Worm (Caenorhabditis elegans): ENCODE data around the gene mrps-11.
A peak's percentile ranks its signal among the peaks of the same experiment; 100 is the strongest.
"Not testable (repeated sequence)": the region's sequence is repeated elsewhere in the genome, so short reads cannot be mapped to it uniquely, and the experiment has no call there.

DNA sequence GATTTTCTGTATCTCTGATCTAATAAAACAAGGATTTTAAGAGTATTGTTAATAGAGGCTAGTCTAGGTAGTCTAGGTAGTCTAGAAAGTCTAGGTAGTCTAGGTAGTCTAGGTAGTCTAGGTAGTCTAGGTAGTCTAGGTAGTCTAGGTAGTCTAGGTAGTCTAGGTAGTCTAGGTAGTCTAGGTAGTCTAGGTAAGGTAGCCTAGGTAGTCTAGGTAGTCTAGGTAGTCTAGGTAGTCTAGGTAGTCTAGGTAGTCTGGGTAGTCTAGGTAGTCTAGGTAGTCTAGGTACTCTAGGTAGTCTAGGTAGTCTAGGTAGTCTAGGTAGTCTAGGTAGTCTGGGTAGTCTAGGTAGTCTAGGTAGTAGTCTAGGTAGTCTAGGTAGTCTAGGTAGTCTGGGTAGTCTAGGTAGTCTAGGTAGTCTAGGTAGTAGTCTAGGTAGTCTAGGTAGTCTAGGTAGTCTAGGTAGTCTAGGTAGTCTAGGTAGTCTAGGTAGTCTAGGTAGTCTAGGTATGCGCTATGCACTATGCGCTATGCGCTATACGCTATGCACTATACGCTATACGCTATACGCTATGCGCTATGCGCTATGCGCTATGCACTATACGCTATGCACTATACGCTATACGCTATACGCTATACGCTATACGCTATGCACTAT lies 15.6 kb upstream of the mrps-11 start:
- TF ChIP-seq ets-4 (GFP tag; optimal IDR thresholded peaks at IDR 0.05) (peak; percentile 2), chd-7 (tag; optimal IDR thresholded peaks at IDR 0.05) (peak; percentile 69)
- not testable (repeated sequence) for TF ChIP-seq snpc-1.3 (tag; optimal IDR thresholded peaks at IDR 0.05; ENCODE audit: insufficient read depth); rpc-1 (optimal IDR thresholded peaks at IDR 0.05); rpc-1 (tag; optimal IDR thresholded peaks at IDR 0.05); sdz-38 (tag; optimal IDR thresholded peaks at IDR 0.05); somi-1 (GFP tag; optimal IDR thresholded peaks at IDR 0.05); ama-1 (optimal IDR thresholded peaks at IDR 0.05); ama-1 (GFP tag; optimal IDR thresholded peaks at IDR 0.05); snpc-4 (GFP tag; optimal IDR thresholded peaks at IDR 0.05); snpc-4 (tag; optimal IDR thresholded peaks at IDR 0.05); efl-1 (GFP tag; optimal IDR thresholded peaks at IDR 0.05); pha-4 (tag; optimal IDR thresholded peaks at IDR 0.05); F37B4.10 (GFP tag; IDR thresholded peaks at IDR 0.05); hrde-1 (tag; optimal IDR thresholded peaks at IDR 0.05; ENCODE audit: borderline replicate concordance); lsy-27 (tag; optimal IDR thresholded peaks at IDR 0.05; ENCODE audit: borderline replicate concordance, insufficient read depth)
